Worm (Caenorhabditis elegans) whole organism, early embryonic: ENCODE measurements around the gene F36D3.16.

Experiments
- B0310.2 ChIP-seq: sonication (generic microtip); optimal IDR thresholded peaks from 2 replicates; lab custom pipeline; 2016; ENCODE audit warnings: mild to moderate bottlenecking, missing genetic modification characterization, missing compliant biosample characterization
- F13C5.2 ChIP-seq: sonication (generic microtip); optimal IDR thresholded peaks from 2 replicates; lab custom pipeline; 2017; ENCODE audit warnings: mild to moderate bottlenecking, missing genetic modification characterization, inconsistent platforms, missing compliant biosample characterization
- aly-1 ChIP-seq: sonication (generic microtip); optimal IDR thresholded peaks from 2 replicates; lab custom pipeline; 2016; ENCODE audit warnings: missing genetic modification characterization, missing compliant biosample characterization
- ama-1 ChIP-seq: fragments of 150-350 bp; optimal IDR thresholded peaks from 2 replicates; lab custom pipeline; 2014
- ceh-36 ChIP-seq: sonication (generic microtip); optimal IDR thresholded peaks from 2 replicates; lab custom pipeline; 2016; ENCODE audit warnings: missing genetic modification characterization, inconsistent platforms, missing compliant biosample characterization
- flt-1 ChIP-seq: fragments of 200-800 bp; sonication (Bioruptor generic); IDR thresholded peaks from 2 replicates; pipeline ENCODE4 v1.3.6; 2022; ENCODE audit warnings: missing genetic modification characterization, missing compliant biosample characterization
- hmbx-1 ChIP-seq: sonication (generic microtip); optimal IDR thresholded peaks from 2 replicates; lab custom pipeline; 2016; ENCODE audit warnings: mild to moderate bottlenecking, missing genetic modification characterization, missing compliant biosample characterization
- pes-1 ChIP-seq: fragments of 200-800 bp; sonication (Bioruptor generic); IDR thresholded peaks from 2 replicates; pipeline ENCODE4 v1.3.6; 2022; ENCODE audit warnings: missing genetic modification reagents, missing genetic modification characterization, missing compliant biosample characterization
- scrt-1 ChIP-seq: fragments of 200-800 bp; sonication (Bioruptor generic); IDR thresholded peaks from 2 replicates; pipeline ENCODE4 v1.3.6; 2022; ENCODE audit warnings: missing genetic modification characterization, missing compliant biosample characterization
- sea-1 ChIP-seq: fragments of 200-800 bp; sonication (Bioruptor generic); conservative IDR thresholded peaks from 2 replicates; pipeline ENCODE4 v1.3.6; 2022; ENCODE audit warnings: missing genetic modification characterization, missing compliant biosample characterization
- tra-4 ChIP-seq: sonication (generic microtip); optimal IDR thresholded peaks from 2 replicates; lab custom pipeline; 2017; ENCODE audit warnings: missing genetic modification characterization, missing compliant biosample characterization

DNA sequence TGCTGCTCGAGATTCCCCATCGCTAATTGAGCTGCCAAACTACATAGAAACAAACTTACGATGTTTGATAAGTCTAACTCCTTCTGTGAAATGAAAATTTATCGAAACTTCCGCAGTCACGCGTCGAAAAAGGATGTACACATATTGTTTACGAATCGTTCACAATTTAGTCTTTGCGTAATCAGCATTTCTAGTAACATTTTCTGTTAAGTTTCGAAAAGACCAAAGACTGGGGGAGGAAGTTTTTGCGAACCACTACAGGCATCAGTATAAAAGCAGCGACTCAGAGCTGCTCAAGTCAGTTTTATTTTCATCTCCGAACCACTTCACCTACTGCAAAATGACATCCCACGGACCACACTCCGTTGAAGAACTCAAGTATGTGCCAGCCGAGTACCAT, 39.7 kb upstream of the F36D3.16 start, which contains the start of gene sqst-4:
- TF ChIP-seq sea-1: no peak
- no peak for TF ChIP-seq ama-1 (lab: Kevin White, UChicago)
- TF ChIP-seq ceh-36 (tag; lab: Kevin White, UChicago): no peak
- TF ChIP-seq flt-1: no peak
- no peak for TF ChIP-seq pes-1
- no peak for TF ChIP-seq scrt-1 (GFP tag; lab: Robert Waterston, UW)
- no peak for TF ChIP-seq hmbx-1
- TF ChIP-seq B0310.2 (tag; lab: Kevin White, UChicago): no peak
- TF ChIP-seq aly-1: no peak
- TF ChIP-seq F13C5.2 (tag; lab: Kevin White, UChicago): no peak
- TF ChIP-seq tra-4 (tag; lab: Kevin White, UChicago): no peak
